Fruit fly (Drosophila melanogaster) whole organism, embryonic: ENCODE measurements around the gene CG42819.
A peak's percentile ranks its signal among the peaks of the same experiment; 100 is the strongest.

Experiments used
- B-H2 ChIP-seq: fragments of 200-800 bp; sonication (Bioruptor generic); optimal IDR thresholded peaks from 2 replicates; lab custom pipeline; 2018; ENCODE audit warnings: missing biosample characterization, mild to moderate bottlenecking, missing genetic modification characterization
- CG11456 ChIP-seq: fragments of 200-800 bp; sonication (Bioruptor generic); IDR thresholded peaks from 3 replicates; pipeline ENCODE4 v1.3.6; 2022; ENCODE audit warnings: missing biosample characterization, missing genetic modification characterization
- CG30020 ChIP-seq: fragments of 200-800 bp; optimal IDR thresholded peaks from 2 replicates; lab custom pipeline; 2019; ENCODE audit warnings: missing biosample characterization, mild to moderate bottlenecking, missing genetic modification characterization, moderate library complexity
- CG34376 ChIP-seq: fragments of 200-800 bp; sonication (Bioruptor generic); optimal IDR thresholded peaks from 2 replicates; lab custom pipeline; 2018; ENCODE audit warnings: missing biosample characterization, mild to moderate bottlenecking, missing genetic modification characterization
- D ChIP-seq, 2 experiments: fragments of 200-800 bp in 1 of 2; fragments of >200 bp in 1 of 2; sonication (Bioruptor generic) in 1 of 2; optimal IDR thresholded peaks; 2 replicates in 1 of 2; 3 replicates in 1 of 2; lab custom pipeline; 2017; ENCODE audit warnings: mild to moderate bottlenecking in 1 of 2, missing biosample characterization in 1 of 2, missing genetic modification characterization in 1 of 2, missing genetic modification reagents in 1 of 2
- Hey ChIP-seq: fragments of 200-800 bp; sonication (Bioruptor generic); optimal IDR thresholded peaks from 3 replicates; lab custom pipeline; 2018; ENCODE audit warnings: missing biosample characterization, mild to moderate bottlenecking, missing genetic modification characterization
- Hr78 ChIP-seq, 2 experiments: fragments of 200-800 bp in 1 of 2; fragments of >200 bp in 1 of 2; sonication (Bioruptor generic) in 1 of 2; optimal IDR thresholded peaks; 2 replicates each; lab custom pipeline; 2017 to 2019; ENCODE audit warnings: missing biosample characterization in 2 of 2, missing genetic modification characterization in 2 of 2, mild to moderate bottlenecking in 1 of 2, moderate library complexity in 1 of 2
- MTF-1 ChIP-seq: fragments of 200-800 bp; sonication (Bioruptor generic); optimal IDR thresholded peaks from 2 replicates; lab custom pipeline; 2018; ENCODE audit warnings: missing biosample characterization, mild to moderate bottlenecking, missing genetic modification characterization, borderline replicate concordance
- Poxn ChIP-seq: fragments of 200-800 bp; sonication (Bioruptor generic); IDR thresholded peaks from 2 replicates; pipeline ENCODE4 v1.3.6; 2022; ENCODE audit warnings: missing biosample characterization, missing genetic modification characterization
- Taf1 ChIP-seq: fragments of 200-800 bp; sonication (Bioruptor generic); IDR thresholded peaks from 2 replicates; pipeline ENCODE4 v1.3.6; 2022; ENCODE audit warnings: missing biosample characterization, missing genetic modification characterization
- aop ChIP-seq: fragments of 200-800 bp; sonication (Bioruptor generic); IDR thresholded peaks from 2 replicates; pipeline ENCODE4 v1.3.6; 2022; ENCODE audit warnings: missing biosample characterization, missing genetic modification characterization
- dm ChIP-seq: fragments of 200-800 bp; sonication (Bioruptor generic); optimal IDR thresholded peaks from 3 replicates; lab custom pipeline; 2016; ENCODE audit warnings: missing biosample characterization, missing genetic modification characterization
- sens ChIP-seq: fragments of 200-800 bp; sonication (Bioruptor generic); peaks from one replicate; lab custom pipeline; 2016; ENCODE audit warnings: missing biosample characterization, missing genetic modification characterization
- sug ChIP-seq: fragments of 200-800 bp; optimal IDR thresholded peaks from 2 replicates; lab custom pipeline; 2019; ENCODE audit warnings: missing biosample characterization, mild to moderate bottlenecking, missing genetic modification characterization, moderate library complexity
- tap ChIP-seq: fragments of 200-800 bp; optimal IDR thresholded peaks from 3 replicates; lab custom pipeline; 2019; ENCODE audit warnings: missing biosample characterization, mild to moderate bottlenecking, missing genetic modification characterization, moderate library complexity
- zen2 ChIP-seq: fragments of 200-800 bp; sonication (Bioruptor generic); IDR thresholded peaks from 3 replicates; pipeline ENCODE4 v1.3.6; 2022; ENCODE audit warnings: missing biosample characterization, missing genetic modification characterization; ENCODE audit not compliant: partially characterized antibody

The CG42819 gene

dm6 chr2L:8344536-8344935 lies 44.6 kb downstream of the CG42819 start (continued):
- TF ChIP-seq Hr78 (GFP tag; optimal IDR thresholded peaks at IDR 0.05; lab: Kevin White, UChicago) (peak in 1 of 2 experiments; percentile 68), Taf1 (GFP tag; lab: Robert Waterston, UW) (no peak), Hey (tag; lab: Kevin White, UChicago) (peak; percentile 14), sug (tag; lab: Kevin White, UChicago) (peak; percentile 51), Poxn (GFP tag; lab: Robert Waterston, UW) (no peak), MTF-1 (GFP tag; lab: Kevin White, UChicago) (no peak), B-H2 (GFP tag; lab: Kevin White, UChicago) (peak; percentile 18), CG34376 (GFP tag; lab: Kevin White, UChicago) (peak; percentile 78), CG11456 (no peak)

dm6 chr2L:8342395-8342794 lies 46.7 kb downstream of the CG42819 start, which contains the start of gene CG14273:
TSS of gene CG14273 (plus strand) at chr2L:8342695.
- TF ChIP-seq CG30020 (tag; lab: Kevin White, UChicago) (no peak), dm (GFP tag; lab: Kevin White, UChicago) (no peak), sens (GFP tag; lab: Kevin White, UChicago) (peak; percentile 11), D (optimal IDR thresholded peaks at IDR 0.05; lab: Kevin White, UChicago) (no peak), D (GFP tag; optimal IDR thresholded peaks at IDR 0.05; lab: Kevin White, UChicago) (no peak)
- TF ChIP-seq, all 482 proteins: peak for 1

dm6 chr2L:8339751-8340349 lies 49.3 kb downstream of the CG42819 start:
- TF ChIP-seq tap (tag; lab: Kevin White, UChicago), result no peak
- no peak for TF ChIP-seq aop (GFP tag; lab: Robert Waterston, UW)
- no peak for TF ChIP-seq zen2
